Fruit fly (Drosophila melanogaster) whole organism, adult: Measurements from ENCODE around the gene CG3009.

Experiments used
- CG12768 ChIP-seq: fragments of 200-800 bp; sonication (Bioruptor generic); optimal IDR thresholded peaks from 2 replicates; lab custom pipeline; 2017; ENCODE audit warnings: missing biosample characterization, missing genetic modification characterization, mild to moderate bottlenecking, moderate library complexity, missing genetic modification reagents
- CG14711 ChIP-seq: fragments of 200-800 bp; sonication (Bioruptor generic); optimal IDR thresholded peaks from 2 replicates; lab custom pipeline; 2018; ENCODE audit warnings: missing biosample characterization, mild to moderate bottlenecking, missing genetic modification characterization, moderate library complexity
- CG7045 ChIP-seq: fragments of 200-800 bp; sonication (Bioruptor generic); optimal IDR thresholded peaks from 2 replicates; lab custom pipeline; 2017; ENCODE audit warnings: missing biosample characterization, mild to moderate bottlenecking, missing genetic modification characterization
- CG7101 ChIP-seq: fragments of 200-800 bp; sonication (Bioruptor generic); optimal IDR thresholded peaks from 2 replicates; lab custom pipeline; 2018; ENCODE audit warnings: missing biosample characterization, mild to moderate bottlenecking, missing genetic modification characterization, moderate library complexity
- Clk ChIP-seq: fragments of 200-800 bp; sonication (Bioruptor generic); optimal IDR thresholded peaks from 2 replicates; lab custom pipeline; 2017; ENCODE audit warnings: missing biosample characterization, missing genetic modification characterization
- kay ChIP-seq: fragments of 200-800 bp; sonication (Bioruptor generic); peaks from one replicate; lab custom pipeline; 2016; ENCODE audit warnings: missing biosample characterization, missing genetic modification characterization, borderline replicate concordance

- TF ChIP-seq CG14711 (tag; lab: Kevin White, UChicago) (no peak), Clk (GFP tag; lab: Kevin White, UChicago) (no peak), CG7045 (GFP tag; lab: Kevin White, UChicago) (no peak), CG12768 (GFP tag; lab: Kevin White, UChicago) (no peak), kay (GFP tag; lab: Kevin White, UChicago) (no peak), CG7101 (no peak)
These were observed 33.3 kb upstream of the CG3009 start for dm6 chrX:4699775-4700174.
